Worm (Caenorhabditis elegans) whole organism, L1 larva: Measurements from ENCODE around the gene dhs-17.

Source experiments
- C04F5.9 ChIP-seq: sonication (generic microtip); optimal IDR thresholded peaks from 2 replicates; lab custom pipeline; 2016; ENCODE audit warnings: missing genetic modification characterization, missing compliant biosample characterization
- C16A3.4 ChIP-seq: fragments of 150-350 bp; optimal IDR thresholded peaks from 2 replicates; lab custom pipeline; 2014; ENCODE audit warnings: missing biosample characterization, missing genetic modification characterization
- F16B12.6 ChIP-seq: fragments of 150-350 bp; optimal IDR thresholded peaks from 2 replicates; lab custom pipeline; 2014; ENCODE audit warnings: missing biosample characterization, missing genetic modification characterization
- Y116A8C.19 ChIP-seq: sonication (generic microtip); optimal IDR thresholded peaks from 2 replicates; lab custom pipeline; 2016; ENCODE audit warnings: missing compliant biosample characterization, missing genetic modification characterization, borderline replicate concordance
- aha-1 ChIP-seq: fragments of 150-350 bp; optimal IDR thresholded peaks from 2 replicates; lab custom pipeline; 2014; ENCODE audit warnings: missing biosample characterization, missing genetic modification characterization
- aly-2 ChIP-seq: fragments of 150-350 bp; optimal IDR thresholded peaks from 2 replicates; lab custom pipeline; 2014; ENCODE audit warnings: missing biosample characterization, missing genetic modification characterization
- ama-1 ChIP-seq: fragments of 150-350 bp; optimal IDR thresholded peaks from 2 replicates; lab custom pipeline; 2014
- ceh-63 ChIP-seq: fragments of 200-800 bp; sonication (Bioruptor generic); optimal IDR thresholded peaks from 2 replicates; lab custom pipeline; 2018; ENCODE audit warnings: mild to moderate bottlenecking, missing genetic modification characterization, missing compliant biosample characterization
- ceh-8 ChIP-seq: fragments of 200-800 bp; sonication (Bioruptor generic); optimal IDR thresholded peaks from 2 replicates; lab custom pipeline; 2018; ENCODE audit warnings: mild to moderate bottlenecking, missing genetic modification characterization, moderate library complexity, missing compliant biosample characterization
- ceh-82 ChIP-seq, 3 experiments: fragments of 150-350 bp in 1 of 3; sonication (generic microtip) in 2 of 3; optimal IDR thresholded peaks; 2 replicates each; lab custom pipeline; 2014 to 2017; ENCODE audit warnings: missing biosample characterization in 3 of 3, missing genetic modification characterization in 3 of 3
- ceh-88 ChIP-seq: fragments of 200-800 bp; sonication (Bioruptor generic); IDR thresholded peaks from 2 replicates; pipeline ENCODE4 v1.3.6; 2022; ENCODE audit warnings: missing genetic modification characterization, missing compliant biosample characterization
- ceh-90 ChIP-seq: sonication (generic microtip); optimal IDR thresholded peaks from 2 replicates; lab custom pipeline; 2016; ENCODE audit warnings: missing genetic modification characterization, missing compliant biosample characterization
- ces-1 ChIP-seq: fragments of 150-350 bp; optimal IDR thresholded peaks from 2 replicates; lab custom pipeline; 2014; ENCODE audit warnings: missing biosample characterization, missing genetic modification reagents, missing genetic modification characterization
- dsc-1 ChIP-seq: sonication (generic microtip); optimal IDR thresholded peaks from 2 replicates; lab custom pipeline; 2016; ENCODE audit warnings: mild to moderate bottlenecking, missing genetic modification characterization, missing compliant biosample characterization
- egl-13 ChIP-seq: sonication (generic microtip); optimal IDR thresholded peaks from 2 replicates; lab custom pipeline; 2016; ENCODE audit warnings: missing genotype, missing genetic modification reagents, missing genetic modification characterization, missing compliant biosample characterization
- elt-2 ChIP-seq: sonication (generic microtip); optimal IDR thresholded peaks from 2 replicates; lab custom pipeline; 2016; ENCODE audit warnings: missing genetic modification characterization, mild to moderate bottlenecking, inconsistent platforms, missing compliant biosample characterization, missing genetic modification reagents
- ets-5 ChIP-seq: fragments of 200-800 bp; sonication (Bioruptor generic); IDR thresholded peaks from 2 replicates; pipeline ENCODE4 v1.3.6; 2022; ENCODE audit warnings: missing genetic modification characterization, missing compliant biosample characterization
- fkh-4 ChIP-seq: sonication (generic microtip); optimal IDR thresholded peaks from 2 replicates; lab custom pipeline; 2016; ENCODE audit warnings: missing compliant biosample characterization, missing genetic modification characterization, borderline replicate concordance
- fkh-8 ChIP-seq: sonication (generic microtip); optimal IDR thresholded peaks from 2 replicates; lab custom pipeline; 2016; ENCODE audit warnings: mild to moderate bottlenecking, missing genetic modification characterization, missing compliant biosample characterization
- fos-1 ChIP-seq: fragments of 150-350 bp; optimal IDR thresholded peaks from 2 replicates; lab custom pipeline; 2014; ENCODE audit warnings: missing biosample characterization, missing genetic modification characterization
- grh-1 ChIP-seq: fragments of 200-800 bp; sonication (Bioruptor generic); IDR thresholded peaks from 2 replicates; pipeline ENCODE4 v1.3.6; 2022; ENCODE audit warnings: missing genetic modification reagents, missing genetic modification characterization, missing compliant biosample characterization
- hlh-4 ChIP-seq: sonication (generic microtip); optimal IDR thresholded peaks from 2 replicates; lab custom pipeline; 2016; ENCODE audit warnings: mild to moderate bottlenecking, missing genetic modification characterization, missing compliant biosample characterization
- hpl-2 ChIP-seq: fragments of 150-350 bp; optimal IDR thresholded peaks from 2 replicates; lab custom pipeline; 2014; ENCODE audit warnings: missing biosample characterization, missing genetic modification reagents, missing genetic modification characterization
- irx-1 ChIP-seq: sonication (generic microtip); optimal IDR thresholded peaks from 2 replicates; lab custom pipeline; 2016; ENCODE audit warnings: missing genetic modification characterization, missing compliant biosample characterization
- isw-1 ChIP-seq: fragments of 200-800 bp; sonication (Bioruptor generic); IDR thresholded peaks from 2 replicates; pipeline ENCODE4 v1.3.6; 2022; ENCODE audit warnings: missing genetic modification characterization, missing compliant biosample characterization
- lin-14 ChIP-seq: fragments of 200-800 bp; sonication (Bioruptor generic); optimal IDR thresholded peaks from 2 replicates; lab custom pipeline; 2018; ENCODE audit warnings: mild to moderate bottlenecking, missing genetic modification characterization, moderate library complexity, missing compliant biosample characterization
- lin-15B ChIP-seq: fragments of 150-350 bp; sonication (generic microtip); optimal IDR thresholded peaks from 3 replicates; lab custom pipeline; 2014; ENCODE audit warnings: missing biosample characterization, missing genetic modification characterization
- lin-35 ChIP-seq, 2 experiments: fragments of 150-350 bp; optimal IDR thresholded peaks; 2 replicates each; lab custom pipeline; 2014; ENCODE audit warnings: missing biosample characterization in 2 of 2, missing genetic modification characterization in 2 of 2, missing genetic modification reagents in 2 of 2
- lin-39 ChIP-seq: fragments of 150-350 bp; optimal IDR thresholded peaks from 2 replicates; lab custom pipeline; 2014; ENCODE audit warnings: missing biosample characterization, missing genetic modification reagents, missing genetic modification characterization
- lir-3 ChIP-seq: sonication (generic microtip); optimal IDR thresholded peaks from 2 replicates; lab custom pipeline; 2016; ENCODE audit warnings: mild to moderate bottlenecking, missing genetic modification characterization, moderate library complexity, missing compliant biosample characterization; ENCODE audit not compliant: poor library complexity
- mab-9 ChIP-seq: fragments of 200-800 bp; sonication (Bioruptor generic); IDR thresholded peaks from 2 replicates; pipeline ENCODE4 v1.3.6; 2022; ENCODE audit warnings: missing genetic modification reagents, missing genetic modification characterization, missing compliant biosample characterization
- mdl-1 ChIP-seq, 2 experiments: fragments of 150-350 bp; optimal IDR thresholded peaks; 2 replicates each; lab custom pipeline; 2014 to 2017; ENCODE audit warnings: missing biosample characterization in 2 of 2, missing genetic modification characterization in 2 of 2, inconsistent platforms in 1 of 2
- mef-2 ChIP-seq: fragments of 150-350 bp; optimal IDR thresholded peaks from 2 replicates; lab custom pipeline; 2014; ENCODE audit warnings: missing biosample characterization, missing genetic modification characterization
- nhr-11 ChIP-seq: fragments of 150-350 bp; optimal IDR thresholded peaks from 2 replicates; lab custom pipeline; 2014; ENCODE audit warnings: missing biosample characterization, missing genetic modification characterization
- nhr-20 ChIP-seq: sonication (generic microtip); optimal IDR thresholded peaks from 2 replicates; lab custom pipeline; 2016; ENCODE audit warnings: mild to moderate bottlenecking, missing genetic modification characterization, missing compliant biosample characterization
- nhr-47 ChIP-seq: sonication (generic microtip); optimal IDR thresholded peaks from 2 replicates; lab custom pipeline; 2016; ENCODE audit warnings: mild to moderate bottlenecking, missing genetic modification characterization, moderate library complexity, missing compliant biosample characterization
- nhr-71 ChIP-seq: sonication (generic microtip); optimal IDR thresholded peaks from 2 replicates; lab custom pipeline; 2016; ENCODE audit warnings: mild to moderate bottlenecking, missing genetic modification characterization, moderate library complexity, missing compliant biosample characterization
- nhr-76 ChIP-seq: sonication (generic microtip); optimal IDR thresholded peaks from 2 replicates; lab custom pipeline; 2017; ENCODE audit warnings: missing biosample characterization, missing genetic modification characterization
- nhr-77 ChIP-seq: fragments of 150-350 bp; optimal IDR thresholded peaks from 2 replicates; lab custom pipeline; 2014; ENCODE audit warnings: missing biosample characterization, missing genetic modification characterization
- nhr-84 ChIP-seq: sonication (generic microtip); optimal IDR thresholded peaks from 2 replicates; lab custom pipeline; 2017; ENCODE audit warnings: missing biosample characterization, missing genetic modification characterization
- nhr-90 ChIP-seq: sonication (generic microtip); optimal IDR thresholded peaks from 2 replicates; lab custom pipeline; 2016; ENCODE audit warnings: mild to moderate bottlenecking, missing genetic modification characterization, missing compliant biosample characterization; ENCODE audit not compliant: poor library complexity
- rnt-1 ChIP-seq: sonication (generic microtip); optimal IDR thresholded peaks from 2 replicates; lab custom pipeline; 2016; ENCODE audit warnings: mild to moderate bottlenecking, missing genetic modification characterization, moderate library complexity, missing compliant biosample characterization
- skn-1 ChIP-seq: fragments of 150-350 bp; optimal IDR thresholded peaks from 2 replicates; lab custom pipeline; 2014; ENCODE audit warnings: missing biosample characterization, missing genetic modification characterization
- snu-23 ChIP-seq: sonication (generic microtip); optimal IDR thresholded peaks from 2 replicates; lab custom pipeline; 2016; ENCODE audit warnings: missing genetic modification characterization, missing compliant biosample characterization
- sptf-1 ChIP-seq: fragments of 150-350 bp; optimal IDR thresholded peaks from 2 replicates; lab custom pipeline; 2014; ENCODE audit warnings: missing biosample characterization, missing genetic modification characterization
- tlp-1 ChIP-seq: fragments of 150-350 bp; optimal IDR thresholded peaks from 2 replicates; lab custom pipeline; 2014; ENCODE audit warnings: missing biosample characterization, missing genetic modification characterization
- unc-30 ChIP-seq: sonication (generic microtip); optimal IDR thresholded peaks from 2 replicates; lab custom pipeline; 2017; ENCODE audit warnings: missing biosample characterization, missing genetic modification characterization
- unc-62 ChIP-seq: fragments of 150-350 bp; optimal IDR thresholded peaks from 2 replicates; lab custom pipeline; 2014; ENCODE audit warnings: missing biosample characterization, missing genetic modification reagents, missing genetic modification characterization
- xbp-1 ChIP-seq: sonication (generic microtip); optimal IDR thresholded peaks from 2 replicates; lab custom pipeline; 2016; ENCODE audit warnings: missing genetic modification characterization, missing compliant biosample characterization
- zag-1 ChIP-seq: fragments of 150-350 bp; optimal IDR thresholded peaks from 2 replicates; lab custom pipeline; 2014; ENCODE audit warnings: missing biosample characterization, missing genetic modification characterization
- ztf-4 ChIP-seq: fragments of 150-350 bp; optimal IDR thresholded peaks from 2 replicates; lab custom pipeline; 2014; ENCODE audit warnings: missing biosample characterization, missing genetic modification characterization

The dhs-17 gene

DNA sequence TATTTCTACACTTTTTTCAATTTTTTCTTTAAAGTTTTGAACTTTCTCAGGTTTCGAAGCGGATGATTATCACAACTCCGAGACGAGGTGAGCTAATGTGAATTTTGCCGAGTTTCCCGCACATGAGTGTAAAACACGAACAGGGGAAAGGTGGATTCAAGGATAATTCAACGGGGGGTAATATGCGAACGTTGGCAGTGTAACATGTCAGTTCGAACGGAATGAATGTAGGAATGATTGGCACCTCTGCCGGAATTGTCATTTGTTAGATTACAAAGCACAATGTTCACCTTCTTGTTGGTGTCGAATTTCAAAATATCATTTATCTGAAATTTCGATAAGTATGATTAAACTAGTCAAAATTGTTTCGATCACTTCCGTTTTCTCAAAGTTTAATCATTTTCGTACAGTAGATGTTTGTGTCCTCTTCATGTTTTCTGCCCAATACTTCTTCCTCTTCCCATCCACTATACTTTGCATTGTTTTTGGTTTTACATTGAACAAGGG lies 15.6 kb downstream of the dhs-17 start, which contains the start of gene picc-1:
TSS of gene picc-1 (plus strand) at position 51 of the 507 bp plus-strand sequence.
- TF ChIP-seq elt-2 (peak; percentile 13), nhr-71 (tag; lab: Kevin White, UChicago) (peak; percentile 16), hpl-2 (GFP tag; lab: Kevin White, UChicago) (no peak), ets-5 (no peak), tlp-1 (no peak), egl-13 (tag; lab: Kevin White, UChicago) (no peak), ama-1 (lab: Kevin White, UChicago) (peak; percentile 85), fkh-4 (tag; lab: Kevin White, UChicago) (no peak)
- TF ChIP-seq, all 84 proteins: peak for 3

DNA sequence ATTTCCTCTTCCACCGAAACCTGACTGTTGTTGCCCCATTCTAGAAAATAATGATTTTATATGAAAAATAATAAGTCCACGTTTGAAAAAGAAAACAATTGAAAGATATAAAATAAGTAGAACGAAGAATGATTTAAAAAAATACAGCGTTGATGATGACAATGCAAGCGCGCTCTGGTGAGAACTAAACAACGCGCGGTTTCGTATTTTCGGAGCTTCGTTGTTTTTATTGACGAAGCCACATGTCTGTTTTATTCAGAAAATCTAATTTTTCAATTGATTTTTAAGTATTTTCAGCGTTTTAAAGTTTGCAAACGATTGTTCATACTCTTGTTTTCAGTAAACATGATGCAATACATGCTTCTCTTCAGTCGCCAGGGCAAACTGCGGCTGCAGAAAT lies 17.0 kb downstream of the dhs-17 start, which contains the start of the genes rpt-2 and aps-1:
TSS of gene rpt-2 (minus strand) at position 40 of the 400 bp plus-strand sequence.
TSS of gene aps-1 (plus strand) at position 341 of the 400 bp plus-strand sequence.
- TF ChIP-seq zag-1 (no peak), snu-23 (peak; percentile 94), mdl-1 (tag; optimal IDR thresholded peaks at IDR 0.05; lab: Kevin White, UChicago) (peak in 1 of 2 experiments; percentile 80), nhr-90 (tag; lab: Kevin White, UChicago) (peak; percentile 87), mef-2 (tag; lab: Kevin White, UChicago) (no peak), fos-1 (no peak), fkh-8 (peak; percentile 84), nhr-47 (peak; percentile 90), aly-2 (tag; lab: Kevin White, UChicago) (peak; percentile 75), mab-9 (no peak), nhr-20 (tag; lab: Kevin White, UChicago) (peak; percentile 92), nhr-77 (tag; lab: Kevin White, UChicago) (peak; percentile 75), ztf-4 (tag; lab: Kevin White, UChicago) (peak; percentile 40), unc-62 (no peak), egl-13 (tag; lab: Kevin White, UChicago) (peak; percentile 70), ceh-82 (tag; optimal IDR thresholded peaks at IDR 0.05; lab: Kevin White, UChicago) (peak; percentile 73 to 86 (median 86)), nhr-71 (tag; lab: Kevin White, UChicago) (peak; percentile 92), skn-1 (tag; lab: Kevin White, UChicago) (peak; percentile 100), ceh-63 (GFP tag; lab: Kevin White, UChicago) (no peak), isw-1 (GFP tag; lab: Robert Waterston, UW) (peak; percentile 77), ceh-8 (GFP tag; lab: Kevin White, UChicago) (peak; percentile 42), fkh-4 (tag; lab: Kevin White, UChicago) (no peak), irx-1 (tag; lab: Kevin White, UChicago) (peak; percentile 81), F16B12.6 (tag; lab: Kevin White, UChicago) (peak; percentile 45), sptf-1 (tag; lab: Kevin White, UChicago) (no peak), nhr-76 (no peak), lin-15B (tag; lab: Kevin White, UChicago) (peak; percentile 96), ets-5 (no peak), ceh-90 (tag; lab: Kevin White, UChicago) (no peak), C16A3.4 (peak; percentile 94), Y116A8C.19 (tag; lab: Kevin White, UChicago) (no peak), nhr-84 (tag; lab: Kevin White, UChicago) (no peak), C04F5.9 (tag; lab: Kevin White, UChicago) (peak; percentile 45), grh-1 (GFP tag; lab: Robert Waterston, UW) (peak; percentile 44; the same call in 1 of the 2 replicates), lin-39 (tag; lab: Kevin White, UChicago) (peak; percentile 78), rnt-1 (tag; lab: Kevin White, UChicago) (peak; percentile 85), unc-30 (tag; lab: Kevin White, UChicago) (no peak), lin-35 (GFP tag; optimal IDR thresholded peaks at IDR 0.05; lab: Kevin White, UChicago) (peak; percentile 86 to 91), xbp-1 (tag; lab: Kevin White, UChicago) (peak; percentile 93), dsc-1 (tag; lab: Kevin White, UChicago) (peak; percentile 89), lir-3 (peak; percentile 57), nhr-11 (tag; lab: Kevin White, UChicago) (no peak), ceh-88 (GFP tag; lab: Robert Waterston, UW) (no peak), ces-1 (GFP tag; lab: Kevin White, UChicago) (no peak), hlh-4 (tag; lab: Kevin White, UChicago) (no peak), aha-1 (no peak), lin-14 (GFP tag; lab: Kevin White, UChicago) (peak; percentile 89)
